Worm (Caenorhabditis elegans): Measurements from ENCODE around the gene F54B11.11.

The F54B11.11 gene

ce11 chrX:13604946-13605617 is 26.5 kb downstream of the F54B11.11 start, which contains the start of gene F54B11.9:
TSS of gene F54B11.9 (plus strand) at chrX:13605567.
- TF ChIP-seq ets-7 (tag; optimal IDR thresholded peaks at IDR 0.05) (no peak), hmbx-1 (tag; optimal IDR thresholded peaks at IDR 0.05) (no peak), aly-1 (tag; optimal IDR thresholded peaks at IDR 0.05) (no peak), ceh-36 (tag; optimal IDR thresholded peaks at IDR 0.05) (no peak), sea-1 (GFP tag; conservative IDR thresholded peaks at IDR 0.05) (no peak), hnd-1 (tag; optimal IDR thresholded peaks at IDR 0.05) (no peak), ceh-13 (GFP tag; optimal IDR thresholded peaks at IDR 0.05) (no peak), F13C5.2 (tag; optimal IDR thresholded peaks at IDR 0.05) (no peak), pes-1 (GFP tag; IDR thresholded peaks at IDR 0.05) (no peak), ama-1 (optimal IDR thresholded peaks at IDR 0.05) (no peak), scrt-1 (GFP tag; IDR thresholded peaks at IDR 0.05) (no peak), tbx-11 (GFP tag; IDR thresholded peaks at IDR 0.05) (no peak), tra-4 (tag; optimal IDR thresholded peaks at IDR 0.05) (no peak), tbx-37 (GFP tag; conservative IDR thresholded peaks at IDR 0.05) (no peak), flt-1 (GFP tag; IDR thresholded peaks at IDR 0.05) (no peak), B0310.2 (tag; optimal IDR thresholded peaks at IDR 0.05) (no peak), hmg-4 (GFP tag; optimal IDR thresholded peaks at IDR 0.05) (no peak)

- no peak for TF ChIP-seq ceh-13 (GFP tag; optimal IDR thresholded peaks at IDR 0.05)
- TF ChIP-seq tbx-37 (GFP tag; conservative IDR thresholded peaks at IDR 0.05) = no peak
- no peak for TF ChIP-seq sea-1 (GFP tag; conservative IDR thresholded peaks at IDR 0.05)
- TF ChIP-seq aly-1 (tag; optimal IDR thresholded peaks at IDR 0.05) = no peak
- no peak for TF ChIP-seq scrt-1 (GFP tag; IDR thresholded peaks at IDR 0.05)
- no peak for TF ChIP-seq hmg-4 (GFP tag; optimal IDR thresholded peaks at IDR 0.05)
- no peak for TF ChIP-seq hmbx-1 (tag; optimal IDR thresholded peaks at IDR 0.05)
- no peak for TF ChIP-seq flt-1 (GFP tag; IDR thresholded peaks at IDR 0.05)
Observed at ce11 chrX:13605854-13606253, 27.3 kb downstream of the F54B11.11 start.

ce11 chrX:13610040-13610439 is 31.5 kb downstream of the F54B11.11 start:
- TF ChIP-seq flt-1 (GFP tag; IDR thresholded peaks at IDR 0.05) (no peak), scrt-1 (GFP tag; IDR thresholded peaks at IDR 0.05) (no peak), aly-1 (tag; optimal IDR thresholded peaks at IDR 0.05) (no peak), ets-7 (tag; optimal IDR thresholded peaks at IDR 0.05) (no peak), tbx-11 (GFP tag; IDR thresholded peaks at IDR 0.05) (no peak), ama-1 (optimal IDR thresholded peaks at IDR 0.05) (no peak), hmg-4 (GFP tag; optimal IDR thresholded peaks at IDR 0.05) (no peak), tra-4 (tag; optimal IDR thresholded peaks at IDR 0.05) (no peak), ceh-36 (tag; optimal IDR thresholded peaks at IDR 0.05) (no peak), tbx-37 (GFP tag; conservative IDR thresholded peaks at IDR 0.05) (no peak), B0310.2 (tag; optimal IDR thresholded peaks at IDR 0.05) (no peak), pes-1 (GFP tag; IDR thresholded peaks at IDR 0.05) (no peak), F13C5.2 (tag; optimal IDR thresholded peaks at IDR 0.05) (no peak)

DNA sequence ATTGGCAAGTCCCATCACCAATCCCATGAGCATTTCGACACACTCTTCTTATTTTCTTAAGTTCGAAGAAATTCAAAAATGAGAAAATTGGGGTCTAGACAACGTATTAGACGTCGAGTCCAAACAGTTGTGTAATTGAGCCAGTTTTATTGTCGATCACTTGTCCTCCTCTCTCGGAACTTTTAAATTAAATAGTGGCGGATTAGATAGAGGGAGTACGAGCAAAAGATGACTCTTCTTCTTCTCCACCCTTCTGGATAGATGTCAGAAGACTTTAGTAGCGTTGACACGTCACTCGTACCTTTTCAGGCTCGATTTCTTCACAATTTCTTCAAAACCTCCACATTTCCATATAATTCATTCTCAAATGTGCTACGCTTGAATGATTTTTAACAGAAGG is 36.6 kb downstream of the F54B11.11 start:
- no peak for TF ChIP-seq ceh-13 (GFP tag; optimal IDR thresholded peaks at IDR 0.05)
- TF ChIP-seq scrt-1 (GFP tag; IDR thresholded peaks at IDR 0.05) = no peak
- TF ChIP-seq tbx-37 (GFP tag; conservative IDR thresholded peaks at IDR 0.05) = no peak
- TF ChIP-seq ama-1 (optimal IDR thresholded peaks at IDR 0.05) = no peak
- no peak for TF ChIP-seq pes-1 (GFP tag; IDR thresholded peaks at IDR 0.05)
- TF ChIP-seq hmbx-1 (tag; optimal IDR thresholded peaks at IDR 0.05) = no peak
- no peak for TF ChIP-seq ceh-36 (tag; optimal IDR thresholded peaks at IDR 0.05)
- TF ChIP-seq tbx-11 (GFP tag; IDR thresholded peaks at IDR 0.05) = no peak
- no peak for TF ChIP-seq tra-4 (tag; optimal IDR thresholded peaks at IDR 0.05)
- TF ChIP-seq hmg-4 (GFP tag; optimal IDR thresholded peaks at IDR 0.05) = no peak
- TF ChIP-seq hnd-1 (tag; optimal IDR thresholded peaks at IDR 0.05) = no peak

DNA sequence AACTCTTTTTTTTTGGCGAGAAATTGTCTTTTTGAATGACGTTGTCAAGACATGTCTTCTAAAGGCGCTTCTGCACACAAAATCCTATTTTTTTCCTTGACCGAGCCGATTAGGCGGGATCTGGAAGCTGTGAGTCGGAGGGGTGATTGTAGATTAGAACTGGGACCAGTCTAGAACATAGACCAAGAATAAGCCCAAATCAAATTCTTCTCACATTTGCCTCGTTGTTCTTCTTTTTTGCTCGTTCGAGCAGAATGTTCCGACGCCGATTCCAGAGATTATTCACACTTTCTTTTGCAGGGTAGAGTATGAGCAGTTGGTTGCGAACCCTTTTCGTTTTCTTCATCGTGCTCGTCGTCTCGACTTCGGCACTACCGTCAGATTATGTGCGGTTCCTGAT is 40.0 kb downstream of the F54B11.11 start, which contains the start of gene nlp-53:
Gene nlp-53 (plus strand): TSS at position 301 of the 400 bp plus-strand sequence.
- TF ChIP-seq pes-1 (GFP tag; IDR thresholded peaks at IDR 0.05) (no peak), F13C5.2 (tag; optimal IDR thresholded peaks at IDR 0.05) (no peak), ets-7 (tag; optimal IDR thresholded peaks at IDR 0.05) (no peak), ama-1 (optimal IDR thresholded peaks at IDR 0.05) (no peak), hnd-1 (tag; optimal IDR thresholded peaks at IDR 0.05) (no peak), tbx-37 (GFP tag; conservative IDR thresholded peaks at IDR 0.05) (no peak), tbx-11 (GFP tag; IDR thresholded peaks at IDR 0.05) (no peak), flt-1 (GFP tag; IDR thresholded peaks at IDR 0.05) (no peak), aly-1 (tag; optimal IDR thresholded peaks at IDR 0.05) (no peak), hmg-4 (GFP tag; optimal IDR thresholded peaks at IDR 0.05) (no peak), ceh-13 (GFP tag; optimal IDR thresholded peaks at IDR 0.05) (no peak)

- TF ChIP-seq pes-1 (GFP tag; IDR thresholded peaks at IDR 0.05) (no peak), ceh-13 (GFP tag; optimal IDR thresholded peaks at IDR 0.05) (no peak), F13C5.2 (tag; optimal IDR thresholded peaks at IDR 0.05) (no peak)
Observed at ce11 chrX:13621628-13622027, 43.0 kb downstream of the F54B11.11 start, which contains the start of gene Y12A6A.1. TSS of gene Y12A6A.1 (minus strand) at chrX:13621728.
